Worm (Caenorhabditis elegans) whole organism, young adult: Measurements from ENCODE around the gene selt-1.1.

ENCODE experiments used
- C17E4.6 ChIP-seq: fragments of 200-800 bp; sonication (Bioruptor generic); IDR thresholded peaks from 2 replicates; pipeline ENCODE4 v1.3.6; 2022; ENCODE audit warnings: missing genetic modification reagents, missing genetic modification characterization, missing compliant biosample characterization
- K11D2.4 ChIP-seq: fragments of 200-800 bp; sonication (Bioruptor generic); IDR thresholded peaks from 2 replicates; pipeline ENCODE4 v1.3.6; 2022; ENCODE audit warnings: missing genetic modification reagents, missing genetic modification characterization, missing compliant biosample characterization
- Y53F4B.3 ChIP-seq: fragments of 200-800 bp; sonication (Bioruptor generic); IDR thresholded peaks from 2 replicates; pipeline ENCODE4 v1.3.6; 2022; ENCODE audit warnings: missing genetic modification reagents, missing genetic modification characterization, missing compliant biosample characterization
- snpc-3.4 ChIP-seq: sonication (generic microtip); optimal IDR thresholded peaks from 2 replicates; lab custom pipeline; 2017; ENCODE audit warnings: missing genetic modification characterization, mild to moderate bottlenecking, missing compliant biosample characterization, antibody characterized with exemption, moderate library complexity, missing genotype, missing genetic modification reagents
- unc-62 ChIP-seq: fragments of 150-350 bp; optimal IDR thresholded peaks from 2 replicates; lab custom pipeline; 2014; ENCODE audit warnings: missing biosample characterization, missing genetic modification reagents, missing genetic modification characterization

- TF ChIP-seq snpc-3.4 (tag; lab: Kevin White, UChicago), result no peak
- no peak for TF ChIP-seq unc-62
- no peak for TF ChIP-seq C17E4.6 (GFP tag; lab: Robert Waterston, UW)
- TF ChIP-seq Y53F4B.3 (GFP tag; lab: Robert Waterston, UW), result no peak
- no peak for TF ChIP-seq K11D2.4 (GFP tag; lab: Robert Waterston, UW)
These were observed 35.1 kb downstream of the selt-1.1 start, which contains the start of gene ccdc-149 for ce11 chrX:11511231-11511630.
